Worm (Caenorhabditis elegans): ENCODE data around the gene nhr-201.

Gene nhr-201

ce11 chrV:489320-489719 is 24.7 kb downstream of the nhr-201 start, which contains the start of gene nhr-106:
Gene nhr-106, plus strand, starts transcription at chrV:489620.
- TF ChIP-seq fos-1 (tag; optimal IDR thresholded peaks at IDR 0.05) (peak; percentile 41), lin-13 (GFP tag; optimal IDR thresholded peaks at IDR 0.05) (no peak), Y55F3AM.14 (GFP tag; optimal IDR thresholded peaks at IDR 0.05) (no peak), nhr-11 (tag; optimal IDR thresholded peaks at IDR 0.05) (no peak), aly-2 (tag; optimal IDR thresholded peaks at IDR 0.05) (no peak)

DNA sequence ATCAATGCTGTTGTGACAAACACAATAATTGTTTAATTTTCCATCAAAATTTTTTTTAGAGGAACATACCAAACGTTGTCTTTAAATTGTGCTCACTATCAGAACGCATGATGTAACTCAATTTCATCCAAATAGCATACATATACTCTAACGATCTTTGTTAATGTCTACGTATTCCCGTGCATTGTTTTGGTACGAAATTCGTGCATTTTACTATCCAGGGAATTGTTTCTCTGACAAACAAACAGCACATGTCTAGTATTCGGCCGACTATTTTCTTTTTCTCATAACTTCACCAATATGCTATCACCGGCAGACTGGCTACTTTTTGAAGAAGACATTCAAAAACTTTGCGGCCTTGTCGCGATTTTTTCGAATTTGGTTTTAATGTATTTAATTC is 26.8 kb downstream of the nhr-201 start, which contains the start of gene str-196:
Gene str-196 (plus strand): TSS at position 301 of the 400 bp plus-strand sequence.
- TF ChIP-seq zag-1 (tag; optimal IDR thresholded peaks at IDR 0.05), result no peak
- no peak for TF ChIP-seq blmp-1 (tag; optimal IDR thresholded peaks at IDR 0.05; ENCODE audit: insufficient read depth)
- no peak for TF ChIP-seq sma-3 (GFP tag; optimal IDR thresholded peaks at IDR 0.05)
- TF ChIP-seq elt-1 (tag; optimal IDR thresholded peaks at IDR 0.05), result no peak
- TF ChIP-seq C34F6.9 (tag; optimal IDR thresholded peaks at IDR 0.05), result no peak

- no peak for TF ChIP-seq lin-13 (GFP tag; optimal IDR thresholded peaks at IDR 0.05)
- peak; percentile 20 for TF ChIP-seq gmeb-1 (tag; optimal IDR thresholded peaks at IDR 0.05)
- TF ChIP-seq lin-11 (tag; optimal IDR thresholded peaks at IDR 0.05), result no peak
- no peak for TF ChIP-seq ceh-82 (tag; optimal IDR thresholded peaks at IDR 0.05)
- TF ChIP-seq ztf-4 (tag; optimal IDR thresholded peaks at IDR 0.05), result no peak
- TF ChIP-seq fos-1 (tag; optimal IDR thresholded peaks at IDR 0.05), result peak; percentile 72
- TF ChIP-seq unc-55 (GFP tag; optimal IDR thresholded peaks at IDR 0.05), result no peak
- peak; percentile 73 for TF ChIP-seq sma-9 (GFP tag; optimal IDR thresholded peaks at IDR 0.05)
- no peak for TF ChIP-seq sma-9 (tag; optimal IDR thresholded peaks at IDR 0.05)
- TF ChIP-seq R02D3.7 (tag; optimal IDR thresholded peaks at IDR 0.05), result no peak
- TF ChIP-seq crh-2 (tag; optimal IDR thresholded peaks at IDR 0.05), result peak; percentile 27
- TF ChIP-seq nhr-129 (tag; optimal IDR thresholded peaks at IDR 0.05), result peak; percentile 48
Measured at ce11 chrV:494284-494683, 29.7 kb downstream of the nhr-201 start, which contains the start of gene nhr-131. Gene nhr-131, plus strand, starts transcription at chrV:494370.

DNA sequence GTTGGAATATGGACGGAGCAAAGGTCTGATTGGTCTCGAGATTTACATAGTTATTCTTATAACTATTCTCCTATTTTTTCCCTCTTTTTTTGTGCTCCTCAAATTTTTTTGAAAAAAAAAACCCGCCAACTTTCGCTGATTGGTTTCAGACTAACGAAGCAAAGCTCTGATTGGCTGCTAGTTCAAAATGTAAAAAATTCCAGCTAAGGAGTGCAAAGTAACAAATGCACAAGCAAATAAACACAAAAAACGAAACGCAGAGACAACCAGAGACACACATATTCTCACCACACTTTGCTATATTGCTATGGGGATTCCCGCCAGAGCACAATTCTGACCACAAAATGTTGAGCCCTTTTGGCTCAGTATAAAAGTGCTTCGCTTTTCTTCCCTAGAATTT is 32.8 kb downstream of the nhr-201 start, which contains the start of gene T01G6.1:
Gene T01G6.1 (plus strand): TSS at position 301 of the 400 bp plus-strand sequence.
- TF ChIP-seq lin-13 (GFP tag; optimal IDR thresholded peaks at IDR 0.05), result no peak
- TF ChIP-seq gmeb-1 (tag; optimal IDR thresholded peaks at IDR 0.05), result no peak

ce11 chrV:500535-500934 is 35.9 kb downstream of the nhr-201 start:
- TF ChIP-seq nhr-129 (tag; optimal IDR thresholded peaks at IDR 0.05) (no peak), R02D3.7 (tag; optimal IDR thresholded peaks at IDR 0.05) (no peak), sma-3 (GFP tag; optimal IDR thresholded peaks at IDR 0.05) (no peak), ztf-4 (tag; optimal IDR thresholded peaks at IDR 0.05) (no peak), unc-62 (GFP tag; optimal IDR thresholded peaks at IDR 0.05) (no peak), elt-1 (tag; optimal IDR thresholded peaks at IDR 0.05) (no peak), mdl-1 (tag; optimal IDR thresholded peaks at IDR 0.05) (no peak), ama-1 (optimal IDR thresholded peaks at IDR 0.05) (no peak), sma-9 (GFP tag; optimal IDR thresholded peaks at IDR 0.05) (no peak), sma-9 (tag; optimal IDR thresholded peaks at IDR 0.05) (no peak), Y55F3AM.14 (GFP tag; optimal IDR thresholded peaks at IDR 0.05) (no peak), elt-3 (tag; optimal IDR thresholded peaks at IDR 0.05) (no peak), nhr-6 (tag; optimal IDR thresholded peaks at IDR 0.05) (no peak), ceh-82 (tag; optimal IDR thresholded peaks at IDR 0.05) (no peak), lsy-2 (tag; optimal IDR thresholded peaks at IDR 0.05) (no peak), ztf-11 (tag; optimal IDR thresholded peaks at IDR 0.05) (no peak), unc-55 (GFP tag; optimal IDR thresholded peaks at IDR 0.05) (no peak)

DNA sequence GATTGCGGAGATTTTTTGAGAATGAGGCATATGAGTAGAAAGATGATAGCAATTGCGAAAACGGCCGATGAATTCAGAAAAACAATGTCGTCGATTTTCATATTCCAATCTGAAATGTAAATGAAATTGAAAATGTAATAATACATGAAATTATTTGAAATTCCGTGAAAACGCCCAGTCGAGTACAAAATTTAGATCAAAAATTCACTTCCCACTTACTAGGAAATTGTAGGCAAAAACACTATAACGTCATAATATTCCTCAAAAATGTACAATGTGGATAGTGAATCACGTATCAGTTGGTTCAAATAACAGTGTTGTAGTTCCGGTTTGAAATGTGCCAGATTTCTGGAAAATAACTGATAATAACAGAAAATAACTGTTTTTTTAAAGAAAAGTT is 36.6 kb downstream of the nhr-201 start, which contains the start of gene str-256:
Gene str-256 (minus strand): TSS at position 101 of the 400 bp plus-strand sequence.
- no peak for TF ChIP-seq nhr-6 (tag; optimal IDR thresholded peaks at IDR 0.05)
- TF ChIP-seq skn-1 (tag; optimal IDR thresholded peaks at IDR 0.05), result no peak
- no peak for TF ChIP-seq peb-1 (tag; optimal IDR thresholded peaks at IDR 0.05)
- no peak for TF ChIP-seq nhr-11 (tag; optimal IDR thresholded peaks at IDR 0.05)
- no peak for TF ChIP-seq nhr-21 (tag; optimal IDR thresholded peaks at IDR 0.05)
- no peak for TF ChIP-seq sem-4 (tag; optimal IDR thresholded peaks at IDR 0.05)
- no peak for TF ChIP-seq nhr-237 (tag; optimal IDR thresholded peaks at IDR 0.05)
- no peak for TF ChIP-seq snpc-4 (tag; optimal IDR thresholded peaks at IDR 0.05)
- TF ChIP-seq nhr-25 (tag; optimal IDR thresholded peaks at IDR 0.05), result no peak
- no peak for TF ChIP-seq ztf-4 (tag; optimal IDR thresholded peaks at IDR 0.05)
- no peak for TF ChIP-seq C34F6.9 (tag; optimal IDR thresholded peaks at IDR 0.05)
- no peak for TF ChIP-seq lin-13 (GFP tag; optimal IDR thresholded peaks at IDR 0.05)
- TF ChIP-seq unc-55 (GFP tag; optimal IDR thresholded peaks at IDR 0.05), result no peak
- TF ChIP-seq crh-2 (tag; optimal IDR thresholded peaks at IDR 0.05), result no peak
